Fruit fly (Drosophila melanogaster): ENCODE data around the gene CG13634.

DNA sequence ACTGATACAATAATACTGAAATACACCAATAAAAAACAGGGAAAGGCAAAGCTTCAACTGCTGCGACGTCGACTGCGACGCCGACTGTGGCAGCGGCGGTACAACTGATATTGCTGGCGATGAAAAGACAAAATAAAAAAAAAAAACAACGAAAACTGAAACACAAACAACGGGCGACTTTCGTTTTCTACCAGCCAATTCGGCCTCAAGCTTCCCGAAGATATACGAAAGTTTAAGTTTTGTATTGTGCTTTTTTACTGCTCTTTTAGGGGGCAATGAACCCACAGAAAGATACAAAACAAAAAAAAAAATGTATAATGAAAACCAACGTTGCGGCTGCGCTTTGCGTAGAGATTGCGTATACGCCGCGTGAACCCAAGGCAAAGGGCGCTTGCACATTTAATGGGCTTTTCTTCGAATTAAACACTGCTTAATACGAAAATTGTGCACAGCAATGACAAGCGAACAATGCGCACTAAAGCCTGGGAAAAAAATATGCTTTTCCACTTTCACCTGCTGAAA, 11.7 kb downstream of the CG13634 start:
- no peak for TF ChIP-seq CG11617 (GFP tag; optimal IDR thresholded peaks at IDR 0.05)
- no peak for TF ChIP-seq CG7045 (GFP tag; optimal IDR thresholded peaks at IDR 0.05)
- no peak for TF ChIP-seq Clk (GFP tag; optimal IDR thresholded peaks at IDR 0.05)
- no peak for TF ChIP-seq kay (GFP tag; ENCODE audit: borderline replicate concordance)
- no peak for TF ChIP-seq Mnt (GFP tag; optimal IDR thresholded peaks at IDR 0.05)
- TF ChIP-seq CG14711 (tag; optimal IDR thresholded peaks at IDR 0.05), result no peak
